Fruit fly (Drosophila melanogaster): Measurements from ENCODE around the gene Cfp1.

- no peak for TF ChIP-seq Hr39 (GFP tag; optimal IDR thresholded peaks at IDR 0.05)
- no peak for TF ChIP-seq vri (GFP tag; optimal IDR thresholded peaks at IDR 0.05)
- TF ChIP-seq Ets21C (GFP tag; optimal IDR thresholded peaks at IDR 0.05): no peak
- TF ChIP-seq Eip75B (GFP tag; optimal IDR thresholded peaks at IDR 0.05): no peak
- TF ChIP-seq net (GFP tag; optimal IDR thresholded peaks at IDR 0.05): no peak
- TF ChIP-seq Gug (GFP tag; IDR thresholded peaks at IDR 0.05): no peak
- TF ChIP-seq CG7368 (GFP tag; optimal IDR thresholded peaks at IDR 0.05): no peak
- TF ChIP-seq CG8319 (GFP tag; optimal IDR thresholded peaks at IDR 0.05): no peak
- TF ChIP-seq CG10669 (GFP tag; optimal IDR thresholded peaks at IDR 0.05): no peak
- no peak for TF ChIP-seq Eip78C (GFP tag)
- no peak for TF ChIP-seq CG6808 (GFP tag; optimal IDR thresholded peaks at IDR 0.05)
- no peak for TF ChIP-seq Hr38 (GFP tag; optimal IDR thresholded peaks at IDR 0.05)
- no peak for TF ChIP-seq CG3919 (GFP tag; optimal IDR thresholded peaks at IDR 0.05)
- TF ChIP-seq CG4318 (GFP tag; optimal IDR thresholded peaks at IDR 0.05): no peak
Measured at dm6 chrX:9226837-9227236, 45.9 kb downstream of the Cfp1 start, which contains the start of gene Gr8a.

Data from whole organism, prepupa.